Worm (Caenorhabditis elegans) whole organism, mixed stage, embryonic: ENCODE results near the gene K08F9.4.

ENCODE experiments used
- M03D4.4 ChIP-seq: sonication (generic microtip); optimal IDR thresholded peaks from 2 replicates; lab custom pipeline; 2017; ENCODE audit warnings: mild to moderate bottlenecking, missing genetic modification characterization, missing compliant biosample characterization
- bed-3 ChIP-seq: fragments of 200-800 bp; sonication (Bioruptor generic); optimal IDR thresholded peaks from 3 replicates; lab custom pipeline; 2018; ENCODE audit warnings: mild to moderate bottlenecking, missing genetic modification characterization, moderate library complexity, missing compliant biosample characterization
- blmp-1 ChIP-seq: fragments of 150-350 bp; optimal IDR thresholded peaks from 2 replicates; lab custom pipeline; 2014; ENCODE audit warnings: missing biosample characterization, missing genetic modification characterization
- ceh-39 ChIP-seq: fragments of 150-350 bp; optimal IDR thresholded peaks from 2 replicates; lab custom pipeline; 2014; ENCODE audit warnings: missing biosample characterization, missing genetic modification characterization
- ceh-43 ChIP-seq: fragments of 200-800 bp; sonication (Bioruptor generic); optimal IDR thresholded peaks from 2 replicates; lab custom pipeline; 2018; ENCODE audit warnings: mild to moderate bottlenecking, missing genetic modification characterization, moderate library complexity, missing compliant biosample characterization
- ceh-83 ChIP-seq: fragments of 200-800 bp; sonication (Bioruptor generic); optimal IDR thresholded peaks from 2 replicates; lab custom pipeline; 2018; ENCODE audit warnings: mild to moderate bottlenecking, missing genetic modification characterization, missing compliant biosample characterization
- ces-1 ChIP-seq: fragments of 150-350 bp; optimal IDR thresholded peaks from 2 replicates; lab custom pipeline; 2014; ENCODE audit warnings: missing biosample characterization, missing genetic modification reagents, missing genetic modification characterization
- cnd-1 ChIP-seq: fragments of 200-800 bp; sonication (Bioruptor generic); optimal IDR thresholded peaks from 2 replicates; lab custom pipeline; 2018; ENCODE audit warnings: mild to moderate bottlenecking, missing genetic modification characterization, missing compliant biosample characterization
- drap-1 ChIP-seq: fragments of 200-800 bp; sonication (Bioruptor generic); optimal IDR thresholded peaks from 3 replicates; lab custom pipeline; 2018; ENCODE audit warnings: mild to moderate bottlenecking, missing genetic modification characterization, missing compliant biosample characterization
- elt-1 ChIP-seq: sonication (generic microtip); optimal IDR thresholded peaks from 2 replicates; lab custom pipeline; 2017; ENCODE audit warnings: missing genetic modification characterization, mild to moderate bottlenecking, missing compliant biosample characterization, antibody characterized with exemption, moderate library complexity, borderline replicate concordance; ENCODE audit not compliant: insufficient read depth
- elt-3 ChIP-seq: fragments of 150-350 bp; optimal IDR thresholded peaks from 2 replicates; lab custom pipeline; 2014; ENCODE audit warnings: missing biosample characterization, missing genetic modification characterization
- flh-1 ChIP-seq: fragments of 200-800 bp; sonication (Bioruptor generic); optimal IDR thresholded peaks from 2 replicates; lab custom pipeline; 2018; ENCODE audit warnings: mild to moderate bottlenecking, missing genetic modification characterization, moderate library complexity, missing compliant biosample characterization
- ham-2 ChIP-seq: fragments of 200-800 bp; sonication (Bioruptor generic); optimal IDR thresholded peaks from 2 replicates; lab custom pipeline; 2018; ENCODE audit warnings: mild to moderate bottlenecking, missing genetic modification characterization, missing compliant biosample characterization
- hlh-1 ChIP-seq: fragments of 150-350 bp; optimal IDR thresholded peaks from 2 replicates; lab custom pipeline; 2014; ENCODE audit warnings: missing biosample characterization, missing genetic modification reagents, missing genetic modification characterization
- lin-13 ChIP-seq: fragments of 150-350 bp; optimal IDR thresholded peaks from 2 replicates; lab custom pipeline; 2014; ENCODE audit warnings: missing biosample characterization, missing genetic modification characterization
- lin-32 ChIP-seq: fragments of 200-800 bp; sonication (Bioruptor generic); optimal IDR thresholded peaks from 2 replicates; lab custom pipeline; 2018; ENCODE audit warnings: mild to moderate bottlenecking, missing genetic modification characterization, missing compliant biosample characterization
- lsy-2 ChIP-seq: fragments of 150-350 bp; optimal IDR thresholded peaks from 2 replicates; lab custom pipeline; 2014; ENCODE audit warnings: missing biosample characterization, missing genetic modification characterization
- mab-5 ChIP-seq: fragments of 150-350 bp; optimal IDR thresholded peaks from 2 replicates; lab custom pipeline; 2014; ENCODE audit warnings: missing biosample characterization, missing genetic modification characterization
- mep-1 ChIP-seq: fragments of 150-350 bp; optimal IDR thresholded peaks from 2 replicates; lab custom pipeline; 2017; ENCODE audit warnings: missing biosample characterization, missing genetic modification reagents, missing genetic modification characterization, inconsistent platforms
- nhr-12 ChIP-seq: fragments of 150-350 bp; optimal IDR thresholded peaks from 2 replicates; lab custom pipeline; 2014; ENCODE audit warnings: missing biosample characterization, missing genetic modification characterization
- nhr-2 ChIP-seq: fragments of 150-350 bp; optimal IDR thresholded peaks from 2 replicates; lab custom pipeline; 2014; ENCODE audit warnings: missing biosample characterization, missing genetic modification characterization
- nhr-28 ChIP-seq: fragments of 150-350 bp; optimal IDR thresholded peaks from 2 replicates; lab custom pipeline; 2014; ENCODE audit warnings: missing biosample characterization, missing genetic modification characterization
- nhr-76 ChIP-seq: sonication (generic microtip); optimal IDR thresholded peaks from 2 replicates; lab custom pipeline; 2017; ENCODE audit warnings: missing biosample characterization, missing genetic modification characterization
- pha-4 ChIP-seq: fragments of 150-350 bp; optimal IDR thresholded peaks from 2 replicates; lab custom pipeline; 2018; ENCODE audit warnings: missing biosample characterization, missing genetic modification reagents, missing genetic modification characterization
- sem-2 ChIP-seq: fragments of 200-800 bp; sonication (Bioruptor generic); optimal IDR thresholded peaks from 2 replicates; lab custom pipeline; 2018; ENCODE audit warnings: mild to moderate bottlenecking, missing genetic modification characterization, missing compliant biosample characterization
- snpc-4 ChIP-seq: fragments of 150-350 bp; optimal IDR thresholded peaks from 2 replicates; lab custom pipeline; 2014; ENCODE audit warnings: missing biosample characterization, missing genetic modification characterization
- sptf-1 ChIP-seq: sonication (generic microtip); optimal IDR thresholded peaks from 2 replicates; lab custom pipeline; 2017; ENCODE audit warnings: mild to moderate bottlenecking, missing genetic modification characterization, moderate library complexity, missing compliant biosample characterization
- tbx-8 ChIP-seq: fragments of 200-800 bp; sonication (Bioruptor generic); optimal IDR thresholded peaks from 2 replicates; lab custom pipeline; 2018; ENCODE audit warnings: mild to moderate bottlenecking, missing genetic modification characterization, moderate library complexity, missing compliant biosample characterization
- unc-120 ChIP-seq: sonication (generic microtip); optimal IDR thresholded peaks from 2 replicates; lab custom pipeline; 2017; ENCODE audit warnings: missing genetic modification characterization, missing compliant biosample characterization; ENCODE audit not compliant: poor library complexity, severe bottlenecking
- unc-39 ChIP-seq: fragments of 150-350 bp; optimal IDR thresholded peaks from 2 replicates; lab custom pipeline; 2014; ENCODE audit warnings: missing biosample characterization, missing genetic modification characterization
- unc-62 ChIP-seq: fragments of 150-350 bp; optimal IDR thresholded peaks from 2 replicates; lab custom pipeline; 2014; ENCODE audit warnings: missing biosample characterization, missing genetic modification reagents, missing genetic modification characterization
- zip-8 ChIP-seq: fragments of 150-350 bp; optimal IDR thresholded peaks from 2 replicates; lab custom pipeline; 2014; ENCODE audit warnings: missing biosample characterization, missing genetic modification characterization
- ztf-11 ChIP-seq: fragments of 150-350 bp; optimal IDR thresholded peaks from 2 replicates; lab custom pipeline; 2014; ENCODE audit warnings: missing biosample characterization, missing genetic modification characterization

Gene K08F9.4

DNA sequence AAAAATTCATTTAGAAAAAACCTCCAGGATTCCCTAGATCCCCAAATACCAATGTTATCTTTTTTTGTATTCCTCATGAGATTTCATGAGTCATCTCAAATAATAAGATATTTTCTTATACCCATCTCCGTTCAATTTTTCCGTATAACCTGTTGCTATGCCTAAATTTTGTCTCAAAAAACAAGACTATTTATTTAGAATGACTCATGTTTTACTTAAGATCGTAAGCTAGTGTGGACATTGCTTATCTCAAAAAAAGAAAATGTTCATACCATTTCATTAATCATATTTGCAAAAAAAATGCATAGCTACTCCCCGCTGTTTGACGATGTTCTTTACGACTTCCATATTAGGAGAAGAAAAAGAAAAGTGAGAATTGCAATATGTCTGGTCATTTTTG, 3.6 kb upstream of the K08F9.4 start, which contains the start of gene K08F9.3:
K08F9.3 (plus strand) TSS at position 301 of the 400 bp plus-strand sequence.
- no peak for TF ChIP-seq elt-3 (tag; lab: Kevin White, UChicago)
- no peak for TF ChIP-seq sptf-1 (tag; lab: Kevin White, UChicago)
- TF ChIP-seq ceh-83 (GFP tag; lab: Kevin White, UChicago): no peak
- TF ChIP-seq ceh-43 (GFP tag; lab: Kevin White, UChicago): no peak
- TF ChIP-seq nhr-12 (tag; lab: Kevin White, UChicago): no peak
- no peak for TF ChIP-seq drap-1 (GFP tag; lab: Kevin White, UChicago)
- TF ChIP-seq cnd-1 (tag; lab: Kevin White, UChicago): no peak
- no peak for TF ChIP-seq nhr-28
- TF ChIP-seq snpc-4 (tag; lab: Kevin White, UChicago): no peak
- no peak for TF ChIP-seq lsy-2 (tag; lab: Kevin White, UChicago)
- no peak for TF ChIP-seq zip-8
- no peak for TF ChIP-seq nhr-2
- TF ChIP-seq flh-1 (GFP tag; lab: Kevin White, UChicago): no peak
- no peak for TF ChIP-seq pha-4 (tag; lab: Kevin White, UChicago)
- TF ChIP-seq, all 35 proteins: peak for 0

- no peak for TF ChIP-seq ztf-11 (tag; lab: Kevin White, UChicago)
- no peak for TF ChIP-seq ces-1 (GFP tag; lab: Kevin White, UChicago)
- TF ChIP-seq mep-1: no peak
- no peak for TF ChIP-seq ceh-83 (GFP tag; lab: Kevin White, UChicago)
- TF ChIP-seq nhr-2: no peak
- no peak for TF ChIP-seq ceh-39 (tag; lab: Kevin White, UChicago)
- no peak for TF ChIP-seq nhr-12 (tag; lab: Kevin White, UChicago)
- no peak for TF ChIP-seq hlh-1
- TF ChIP-seq flh-1 (GFP tag; lab: Kevin White, UChicago): no peak
- TF ChIP-seq drap-1 (GFP tag; lab: Kevin White, UChicago): no peak
- no peak for TF ChIP-seq unc-39
- no peak for TF ChIP-seq lin-13
- no peak for TF ChIP-seq elt-1
- TF ChIP-seq unc-120 (tag; lab: Kevin White, UChicago): no peak
- TF ChIP-seq zip-8: no peak
- no peak for TF ChIP-seq elt-3 (tag; lab: Kevin White, UChicago)
These were observed 534 bp upstream of the K08F9.4 start, which contains the start of gene K08F9.1 for ce11 chrV:15143285-15143684. Gene K08F9.1 (minus strand): TSS chrV:15143385.

DNA sequence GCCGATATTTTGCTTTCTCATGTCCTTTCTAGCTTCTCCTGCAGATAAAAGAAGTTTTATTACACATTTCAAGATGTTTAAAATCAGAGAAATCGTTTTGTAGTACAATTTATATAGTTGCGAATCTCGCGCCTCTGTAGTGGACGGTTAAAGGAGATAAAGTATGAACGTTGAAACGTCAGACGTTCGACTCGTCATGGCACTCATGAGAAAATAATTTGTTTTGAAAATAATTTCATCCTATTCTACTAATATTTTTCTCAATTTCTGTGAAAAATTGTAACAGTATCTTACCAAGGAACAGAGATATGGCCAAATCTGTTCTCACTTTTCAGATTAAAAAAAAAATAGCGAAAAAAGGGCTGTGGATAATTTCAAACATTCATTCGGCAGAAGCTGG, 4.0 kb downstream of the K08F9.4 start, which contains the start of gene T09F5.20:
T09F5.20 (minus strand) TSS at position 101 of the 400 bp plus-strand sequence.
- TF ChIP-seq tbx-8 (GFP tag; lab: Kevin White, UChicago): no peak
- TF ChIP-seq sem-2 (GFP tag; lab: Kevin White, UChicago): no peak
- no peak for TF ChIP-seq blmp-1 (tag; lab: Kevin White, UChicago)
- no peak for TF ChIP-seq ceh-39 (tag; lab: Kevin White, UChicago)
- TF ChIP-seq ztf-11 (tag; lab: Kevin White, UChicago): no peak
- no peak for TF ChIP-seq flh-1 (GFP tag; lab: Kevin White, UChicago)
- TF ChIP-seq zip-8: no peak
- TF ChIP-seq lsy-2 (tag; lab: Kevin White, UChicago): no peak
- no peak for TF ChIP-seq unc-39
- TF ChIP-seq pha-4 (tag; lab: Kevin White, UChicago): no peak
- TF ChIP-seq nhr-2: no peak
- no peak for TF ChIP-seq ham-2 (GFP tag; lab: Kevin White, UChicago)
- no peak for TF ChIP-seq nhr-28
- no peak for TF ChIP-seq bed-3
- TF ChIP-seq lin-32 (GFP tag; lab: Kevin White, UChicago): no peak
- no peak for TF ChIP-seq nhr-76
- no peak for TF ChIP-seq cnd-1 (tag; lab: Kevin White, UChicago)
- TF ChIP-seq nhr-12 (tag; lab: Kevin White, UChicago): no peak
- TF ChIP-seq, all 35 proteins: peak for 0

DNA sequence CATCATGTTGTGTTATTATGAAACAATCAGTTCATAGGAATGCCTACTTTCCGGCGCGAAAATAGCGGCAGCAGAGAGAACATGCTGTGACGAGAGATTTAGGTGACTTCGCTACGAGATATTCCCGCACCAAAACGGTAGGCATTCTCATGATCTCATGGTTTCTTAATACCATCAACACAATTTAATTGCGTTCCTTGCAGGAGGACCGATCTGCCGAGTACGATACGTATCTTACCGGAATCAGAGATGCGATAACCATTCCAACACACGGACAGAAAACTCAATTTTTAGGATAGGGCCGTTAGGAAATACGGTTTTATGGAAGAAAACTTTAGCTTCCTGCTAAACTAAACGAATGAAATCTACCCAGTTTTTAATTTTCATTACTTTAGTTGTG, 5.0 kb downstream of the K08F9.4 start, which contains the start of gene T09F5.1:
T09F5.1 (plus strand) TSS at position 301 of the 400 bp plus-strand sequence.
- TF ChIP-seq nhr-2 (no peak), nhr-12 (tag; lab: Kevin White, UChicago) (no peak), sptf-1 (tag; lab: Kevin White, UChicago) (no peak), elt-1 (peak; percentile 60), M03D4.4 (tag; lab: Kevin White, UChicago) (no peak)

DNA sequence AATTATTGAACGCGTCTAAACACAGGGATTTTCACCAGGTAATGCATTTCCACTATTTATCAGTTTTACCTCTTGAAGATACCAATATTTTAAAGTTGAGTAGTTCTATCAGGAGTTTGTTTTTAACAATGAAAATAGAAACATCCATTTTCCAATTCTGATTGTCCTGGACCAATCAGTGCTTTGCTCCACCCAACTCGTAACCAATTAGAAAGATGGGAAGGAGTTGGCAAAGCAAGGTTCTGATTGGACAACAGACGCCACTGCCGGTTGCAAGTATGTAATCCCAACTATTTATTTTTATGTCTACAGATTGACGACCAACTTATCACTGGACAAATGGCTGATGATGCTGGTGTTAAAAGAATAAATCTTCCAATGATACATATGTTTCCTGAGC, 6.4 kb downstream of the K08F9.4 start:
- TF ChIP-seq ceh-39 (tag; lab: Kevin White, UChicago) (no peak), elt-3 (tag; lab: Kevin White, UChicago) (no peak), ham-2 (GFP tag; lab: Kevin White, UChicago) (no peak), hlh-1 (no peak), nhr-2 (no peak), bed-3 (no peak), drap-1 (GFP tag; lab: Kevin White, UChicago) (no peak), unc-39 (no peak), unc-62 (GFP tag; lab: Kevin White, UChicago) (no peak), ceh-43 (GFP tag; lab: Kevin White, UChicago) (no peak), sptf-1 (tag; lab: Kevin White, UChicago) (no peak), mab-5 (tag; lab: Kevin White, UChicago) (no peak), ztf-11 (tag; lab: Kevin White, UChicago) (no peak), mep-1 (no peak), nhr-12 (tag; lab: Kevin White, UChicago) (no peak), M03D4.4 (tag; lab: Kevin White, UChicago) (no peak), lin-32 (GFP tag; lab: Kevin White, UChicago) (no peak)
